Worm (Caenorhabditis elegans): ENCODE data around the gene cyh-1.
"Not testable (repeated sequence)": the region's sequence is repeated elsewhere in the genome, so short reads cannot be mapped to it uniquely, and the experiment has no call there.

The cyh-1 gene

DNA sequence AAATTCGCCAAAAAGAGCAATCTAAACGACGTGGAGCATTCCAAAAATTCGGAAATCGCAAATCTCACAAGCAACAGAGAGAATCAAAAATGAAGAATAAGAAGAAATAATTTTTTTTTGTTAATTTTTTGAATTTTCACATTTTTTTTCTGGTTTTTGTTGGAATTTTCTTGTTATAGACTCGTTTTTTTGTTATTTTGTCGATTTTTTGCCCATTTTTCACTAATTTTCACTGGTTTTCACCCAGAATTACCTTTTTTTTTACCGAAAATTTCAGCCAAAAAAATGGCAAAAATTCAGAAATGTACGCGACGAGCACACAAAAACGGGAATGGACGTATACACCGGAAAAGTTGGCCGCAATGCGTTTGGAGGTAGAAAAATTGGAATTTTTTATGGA is at the start of gene cyh-1:
Gene cyh-1 (plus strand): TSS at position 301 of the 400 bp plus-strand sequence.
- TF ChIP-seq tra-4 (tag; optimal IDR thresholded peaks at IDR 0.05) (no peak), sea-1 (GFP tag; conservative IDR thresholded peaks at IDR 0.05) (no peak), tbx-37 (GFP tag; conservative IDR thresholded peaks at IDR 0.05) (no peak), flt-1 (GFP tag; IDR thresholded peaks at IDR 0.05) (no peak), hmg-4 (GFP tag; optimal IDR thresholded peaks at IDR 0.05) (no peak), pes-1 (GFP tag; IDR thresholded peaks at IDR 0.05) (no peak), F13C5.2 (tag; optimal IDR thresholded peaks at IDR 0.05) (no peak), aly-1 (tag; optimal IDR thresholded peaks at IDR 0.05) (no peak), B0310.2 (tag; optimal IDR thresholded peaks at IDR 0.05) (no peak), scrt-1 (GFP tag; IDR thresholded peaks at IDR 0.05) (no peak), ama-1 (optimal IDR thresholded peaks at IDR 0.05) (no peak), ceh-13 (GFP tag; optimal IDR thresholded peaks at IDR 0.05) (no peak), ets-7 (tag; optimal IDR thresholded peaks at IDR 0.05) (no peak), hmbx-1 (tag; optimal IDR thresholded peaks at IDR 0.05) (no peak), ceh-36 (tag; optimal IDR thresholded peaks at IDR 0.05) (no peak)

DNA sequence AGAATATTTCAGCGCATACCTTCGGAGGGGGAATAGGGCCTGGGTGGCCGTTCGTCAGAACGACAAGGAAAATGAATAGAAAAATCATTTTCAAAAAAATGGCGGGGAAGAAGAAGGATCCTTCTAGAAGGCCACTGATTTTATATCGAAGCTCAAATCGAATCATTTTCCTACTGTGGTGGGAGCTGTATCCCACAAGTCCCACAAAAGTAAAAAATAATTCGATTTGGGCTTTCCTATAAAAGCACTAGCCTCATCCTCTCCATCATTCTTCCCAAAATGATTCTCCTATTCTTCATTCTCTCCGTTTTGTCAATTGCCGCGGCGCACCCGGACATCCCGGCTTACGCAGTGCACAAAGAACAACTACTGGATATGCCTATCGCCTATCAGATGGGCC is 46.6 kb upstream of the cyh-1 start, which contains the start of the genes C16C8.26 and C16C8.19:
Gene C16C8.26 (minus strand): TSS at position 101 of the 400 bp plus-strand sequence.
Gene C16C8.19 (plus strand): TSS at position 279 of the 400 bp plus-strand sequence.
- TF ChIP-seq tbx-37 (GFP tag; conservative IDR thresholded peaks at IDR 0.05) (no peak), F13C5.2 (tag; optimal IDR thresholded peaks at IDR 0.05) (no peak), sea-1 (GFP tag; conservative IDR thresholded peaks at IDR 0.05) (no peak), ceh-36 (tag; optimal IDR thresholded peaks at IDR 0.05) (no peak), hmg-4 (GFP tag; optimal IDR thresholded peaks at IDR 0.05) (no peak), ets-7 (tag; optimal IDR thresholded peaks at IDR 0.05) (no peak), tra-4 (tag; optimal IDR thresholded peaks at IDR 0.05) (no peak), pes-1 (GFP tag; IDR thresholded peaks at IDR 0.05) (no peak), hmbx-1 (tag; optimal IDR thresholded peaks at IDR 0.05) (no peak)

DNA sequence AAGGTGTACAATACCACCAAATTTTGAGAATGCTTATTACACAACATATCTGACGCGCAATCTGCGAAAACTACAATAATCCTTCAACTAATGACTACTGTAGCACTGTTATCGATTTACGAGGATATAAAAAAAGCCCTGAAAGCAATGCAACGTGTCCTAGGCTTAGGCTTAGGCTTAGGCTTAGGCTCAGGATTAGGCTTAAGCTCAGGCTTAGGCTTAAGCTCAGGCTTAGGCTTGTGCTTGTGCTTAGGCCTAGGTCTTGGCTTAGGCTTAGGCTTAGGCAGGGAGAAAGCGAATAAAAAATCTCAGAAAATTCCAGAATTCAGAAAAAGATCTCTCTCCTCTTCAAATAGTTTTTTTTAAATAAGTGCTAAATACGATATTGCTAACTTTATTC is 45.6 kb upstream of the cyh-1 start:
- TF ChIP-seq B0310.2 (tag; optimal IDR thresholded peaks at IDR 0.05) (no peak), ceh-36 (tag; optimal IDR thresholded peaks at IDR 0.05) (peak; percentile 69), tbx-11 (GFP tag; IDR thresholded peaks at IDR 0.05) (no peak), sea-1 (GFP tag; conservative IDR thresholded peaks at IDR 0.05) (no peak), hmg-4 (GFP tag; optimal IDR thresholded peaks at IDR 0.05) (no peak), ama-1 (optimal IDR thresholded peaks at IDR 0.05) (no peak), ets-7 (tag; optimal IDR thresholded peaks at IDR 0.05) (no peak), F13C5.2 (tag; optimal IDR thresholded peaks at IDR 0.05) (no peak)

DNA sequence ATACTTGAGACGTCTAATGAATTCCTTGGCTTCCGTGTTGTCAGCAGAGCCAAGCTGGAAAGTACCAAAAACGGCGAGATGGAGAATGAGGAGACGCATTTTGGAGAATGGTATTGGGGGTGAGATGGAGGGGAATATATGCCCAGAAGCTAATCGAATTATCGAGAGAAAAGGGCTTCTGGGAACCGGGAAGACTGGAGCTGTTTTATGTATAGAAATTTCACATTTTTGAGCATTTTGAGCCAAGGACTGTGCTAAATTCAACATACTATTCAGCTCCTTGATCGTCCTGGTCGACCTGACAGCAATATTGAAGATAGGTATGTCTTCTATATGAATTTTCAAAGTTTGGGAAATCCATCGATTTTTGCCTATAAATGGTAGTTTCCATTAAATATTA is 44.8 kb upstream of the cyh-1 start, which contains the start of gene C16C8.7:
Gene C16C8.7 (minus strand): TSS at position 101 of the 400 bp plus-strand sequence.
- TF ChIP-seq ceh-36 (tag; optimal IDR thresholded peaks at IDR 0.05) (no peak), hnd-1 (tag; optimal IDR thresholded peaks at IDR 0.05) (no peak), B0310.2 (tag; optimal IDR thresholded peaks at IDR 0.05) (no peak), ama-1 (optimal IDR thresholded peaks at IDR 0.05) (no peak), F13C5.2 (tag; optimal IDR thresholded peaks at IDR 0.05) (no peak), sea-1 (GFP tag; conservative IDR thresholded peaks at IDR 0.05) (no peak), hmbx-1 (tag; optimal IDR thresholded peaks at IDR 0.05) (no peak), flt-1 (GFP tag; IDR thresholded peaks at IDR 0.05) (no peak), tbx-11 (GFP tag; IDR thresholded peaks at IDR 0.05) (no peak), tbx-37 (GFP tag; conservative IDR thresholded peaks at IDR 0.05) (no peak), ceh-13 (GFP tag; optimal IDR thresholded peaks at IDR 0.05) (no peak), ets-7 (tag; optimal IDR thresholded peaks at IDR 0.05) (no peak)

DNA sequence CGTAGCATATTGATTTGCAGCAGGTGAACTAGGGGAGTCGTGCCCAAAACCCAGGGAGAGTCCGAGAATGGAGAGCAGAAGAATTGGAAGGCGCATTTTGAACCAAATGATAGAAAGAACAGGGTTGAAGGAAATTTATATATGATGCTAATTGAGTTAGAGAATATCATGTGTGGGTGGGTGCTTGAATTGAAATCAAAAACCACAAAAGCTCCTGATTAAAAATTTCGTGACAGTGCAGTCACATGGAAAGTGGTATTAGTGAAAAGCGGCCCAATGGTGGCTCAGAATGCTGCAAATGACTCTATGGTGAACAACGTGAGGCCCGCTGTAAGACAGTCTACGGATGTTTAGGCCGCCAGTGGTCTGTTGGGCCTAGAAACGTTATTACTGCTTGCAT is 43.2 kb upstream of the cyh-1 start, which contains the start of gene C16C8.8:
Gene C16C8.8 (minus strand): TSS at position 101 of the 400 bp plus-strand sequence.
- TF ChIP-seq ceh-36 (tag; optimal IDR thresholded peaks at IDR 0.05), result no peak
- no peak for TF ChIP-seq hmg-4 (GFP tag; optimal IDR thresholded peaks at IDR 0.05)
- no peak for TF ChIP-seq aly-1 (tag; optimal IDR thresholded peaks at IDR 0.05)
- no peak for TF ChIP-seq sea-1 (GFP tag; conservative IDR thresholded peaks at IDR 0.05)

DNA sequence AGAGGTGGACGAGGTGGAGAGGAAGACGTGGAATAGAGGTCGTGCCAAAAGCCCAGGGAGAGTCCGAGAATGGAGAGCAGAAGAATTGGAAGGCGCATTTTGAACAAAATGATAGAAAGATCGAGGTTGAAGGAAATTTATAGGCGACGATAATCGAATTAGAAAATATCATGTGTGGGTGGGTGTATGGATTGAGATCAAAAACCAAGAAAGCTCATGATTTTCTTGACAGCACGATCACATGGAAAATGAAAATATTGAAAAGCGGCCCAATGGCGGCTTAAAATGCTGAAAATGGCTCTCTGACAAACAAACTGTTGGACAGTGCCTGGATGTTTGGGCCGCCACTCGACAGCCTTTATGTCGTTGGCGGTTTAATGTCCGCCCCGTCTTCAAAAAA is 41.7 kb upstream of the cyh-1 start, which contains the start of gene C16C8.9:
Gene C16C8.9 (minus strand): TSS at position 101 of the 400 bp plus-strand sequence.
- TF ChIP-seq ceh-36 (tag; optimal IDR thresholded peaks at IDR 0.05) (no peak), F13C5.2 (tag; optimal IDR thresholded peaks at IDR 0.05) (no peak), pes-1 (GFP tag; IDR thresholded peaks at IDR 0.05) (no peak)

DNA sequence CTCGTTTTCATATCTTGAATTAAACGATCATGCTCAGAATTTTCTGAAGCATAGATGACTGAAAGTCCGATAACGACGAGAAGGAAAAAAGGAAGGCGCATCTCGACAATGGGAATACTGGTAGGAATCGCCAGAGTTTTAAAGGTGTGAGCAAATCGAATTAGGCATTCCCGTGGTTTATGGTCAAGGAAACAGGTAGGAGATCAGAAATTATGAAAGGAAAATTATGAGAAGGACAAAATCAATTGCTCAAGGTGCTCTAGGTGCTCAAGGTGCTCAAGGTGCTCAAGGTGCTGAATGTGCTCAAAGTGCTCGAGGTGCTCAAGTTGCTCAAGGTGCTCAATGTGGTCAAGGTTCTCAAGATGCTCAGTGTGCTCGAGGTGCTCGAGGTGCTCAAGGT is 40.2 kb upstream of the cyh-1 start, which contains the start of gene C16C8.10:
Gene C16C8.10 (minus strand): TSS at position 101 of the 400 bp plus-strand sequence.
- not testable (repeated sequence) for TF ChIP-seq hmg-4 (GFP tag; optimal IDR thresholded peaks at IDR 0.05); scrt-1 (GFP tag; IDR thresholded peaks at IDR 0.05); tbx-11 (GFP tag; IDR thresholded peaks at IDR 0.05)

DNA sequence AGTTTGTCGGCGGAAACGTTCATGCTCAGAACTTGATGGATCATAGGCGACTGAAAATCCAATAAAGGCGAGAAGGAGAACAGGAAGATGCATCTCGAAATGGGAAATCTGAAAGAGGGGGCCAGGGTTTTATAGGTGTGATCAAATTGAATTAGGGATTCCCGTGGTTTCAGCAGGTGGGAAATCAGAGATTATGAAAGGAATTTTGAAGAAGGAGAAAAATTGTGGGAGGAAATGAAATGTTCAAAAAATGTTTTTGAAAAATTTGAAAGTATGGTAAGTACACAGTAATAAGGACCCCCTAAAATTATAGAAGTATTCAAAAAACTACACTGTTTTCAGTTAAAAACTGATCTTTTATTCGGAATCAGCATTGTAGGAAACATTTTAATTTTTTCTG is 34.3 kb upstream of the cyh-1 start, which contains the start of gene Y49F6B.20:
Gene Y49F6B.20 (minus strand): TSS at position 101 of the 400 bp plus-strand sequence.
- TF ChIP-seq ceh-13 (GFP tag; optimal IDR thresholded peaks at IDR 0.05) (no peak), sea-1 (GFP tag; conservative IDR thresholded peaks at IDR 0.05) (no peak), hmbx-1 (tag; optimal IDR thresholded peaks at IDR 0.05) (no peak), B0310.2 (tag; optimal IDR thresholded peaks at IDR 0.05) (no peak), hmg-4 (GFP tag; optimal IDR thresholded peaks at IDR 0.05) (no peak), tra-4 (tag; optimal IDR thresholded peaks at IDR 0.05) (no peak), F13C5.2 (tag; optimal IDR thresholded peaks at IDR 0.05) (no peak), hnd-1 (tag; optimal IDR thresholded peaks at IDR 0.05) (no peak), tbx-11 (GFP tag; IDR thresholded peaks at IDR 0.05) (no peak), tbx-37 (GFP tag; conservative IDR thresholded peaks at IDR 0.05) (no peak), ceh-36 (tag; optimal IDR thresholded peaks at IDR 0.05) (no peak), flt-1 (GFP tag; IDR thresholded peaks at IDR 0.05) (no peak)
